Fruit fly (Drosophila melanogaster) ovary, adult (tissue): ENCODE measurements around the gene TfIIFalpha.

ENCODE experiments used
- CG17801 ChIP-seq: fragments of 200-800 bp; optimal IDR thresholded peaks from 2 replicates; lab custom pipeline; 2019; ENCODE audit warnings: missing biosample characterization, mild to moderate bottlenecking, missing genetic modification characterization, moderate library complexity; ENCODE audit not compliant: partially characterized antibody

The TfIIFalpha gene

dm6 chr3R:6380129-6380528 lies at the start of gene TfIIFalpha, which contains the start of gene CG1024:
TSS of gene TfIIFalpha (plus strand) at chr3R:6380467.
TSS of gene CG1024 (minus strand) at chr3R:6380328.
- TF ChIP-seq CG17801 = peak; percentile 24

DNA sequence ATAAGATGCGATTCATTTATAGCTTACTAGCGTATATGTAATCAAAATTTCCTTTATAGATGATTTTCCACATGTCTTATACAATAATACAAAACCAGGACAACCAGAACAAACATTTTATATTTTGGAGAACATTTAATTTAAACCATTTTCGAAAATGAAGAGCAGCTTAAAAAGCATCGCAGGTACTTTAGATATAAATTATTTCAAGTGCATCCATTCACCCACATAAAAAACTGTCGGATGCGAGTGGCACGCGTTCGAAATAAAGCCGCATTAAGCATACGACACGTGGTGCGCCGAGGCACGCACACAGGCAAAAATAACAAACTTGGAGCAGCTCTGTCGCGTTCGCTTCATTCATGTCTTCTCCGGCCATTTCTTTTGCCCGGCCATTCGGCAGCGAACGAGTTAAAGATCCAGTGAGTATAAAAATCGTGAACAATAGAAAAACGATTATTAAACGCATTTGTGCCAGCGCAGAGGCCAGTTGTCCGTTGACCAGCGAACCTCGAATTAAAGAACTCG lies 45.3 kb upstream of the TfIIFalpha start, which contains the start of gene Osi19:
Gene Osi19 (plus strand): TSS at position 457 of the 528 bp plus-strand sequence.
- TF ChIP-seq CG17801 = no peak

dm6 chr3R:6337397-6337796 lies 42.9 kb upstream of the TfIIFalpha start:
- TF ChIP-seq CG17801 = no peak

DNA sequence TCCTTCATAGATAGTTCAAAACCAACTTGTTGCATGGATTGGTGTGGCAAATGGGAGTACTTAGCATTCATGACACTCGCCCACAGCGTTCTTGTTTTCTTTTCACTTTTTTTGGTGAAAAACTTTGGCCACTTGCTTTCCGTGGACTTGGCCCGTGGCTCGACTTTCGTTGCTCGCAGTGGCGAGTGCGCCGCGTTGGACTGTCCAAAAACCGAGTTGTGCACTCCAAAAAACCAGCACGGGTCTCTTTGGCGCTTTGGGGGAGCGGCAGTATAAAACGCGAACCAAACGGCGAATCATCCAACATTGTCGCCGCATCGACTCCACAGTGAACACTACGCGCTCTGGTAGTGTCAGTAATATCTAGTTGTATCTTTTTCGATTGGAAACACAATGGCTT lies 40.5 kb upstream of the TfIIFalpha start, which contains the start of gene Osi20:
Gene Osi20 (plus strand): TSS at position 301 of the 400 bp plus-strand sequence.
- no peak for TF ChIP-seq CG17801

DNA sequence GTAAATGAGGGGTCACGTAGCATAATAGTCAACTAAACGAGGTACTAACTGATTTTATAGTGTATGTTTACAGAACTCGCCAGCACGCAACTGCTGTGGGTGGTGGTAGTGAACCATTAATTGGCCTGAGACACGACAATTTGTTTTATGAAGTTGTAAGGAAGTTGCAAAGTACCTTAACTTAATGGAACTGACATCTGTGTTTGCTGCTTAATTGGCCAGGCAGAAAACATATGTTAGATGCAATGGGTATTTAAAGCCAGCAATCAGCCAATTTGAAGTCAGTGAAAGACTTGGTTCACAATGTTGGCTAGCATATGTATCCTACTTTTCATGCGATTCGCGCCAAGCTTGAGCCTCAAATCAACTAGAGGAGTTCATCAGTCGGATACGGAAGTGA lies 38.6 kb upstream of the TfIIFalpha start, which contains the start of gene CG17917:
Gene CG17917 (plus strand): TSS at position 301 of the 400 bp plus-strand sequence.
- no peak for TF ChIP-seq CG17801

- TF ChIP-seq CG17801 = no peak
Observed at dm6 chr3R:6342702-6343101, 37.6 kb upstream of the TfIIFalpha start, which contains the start of gene CG10298. TSS of gene CG10298 (plus strand) at chr3R:6343002.

DNA sequence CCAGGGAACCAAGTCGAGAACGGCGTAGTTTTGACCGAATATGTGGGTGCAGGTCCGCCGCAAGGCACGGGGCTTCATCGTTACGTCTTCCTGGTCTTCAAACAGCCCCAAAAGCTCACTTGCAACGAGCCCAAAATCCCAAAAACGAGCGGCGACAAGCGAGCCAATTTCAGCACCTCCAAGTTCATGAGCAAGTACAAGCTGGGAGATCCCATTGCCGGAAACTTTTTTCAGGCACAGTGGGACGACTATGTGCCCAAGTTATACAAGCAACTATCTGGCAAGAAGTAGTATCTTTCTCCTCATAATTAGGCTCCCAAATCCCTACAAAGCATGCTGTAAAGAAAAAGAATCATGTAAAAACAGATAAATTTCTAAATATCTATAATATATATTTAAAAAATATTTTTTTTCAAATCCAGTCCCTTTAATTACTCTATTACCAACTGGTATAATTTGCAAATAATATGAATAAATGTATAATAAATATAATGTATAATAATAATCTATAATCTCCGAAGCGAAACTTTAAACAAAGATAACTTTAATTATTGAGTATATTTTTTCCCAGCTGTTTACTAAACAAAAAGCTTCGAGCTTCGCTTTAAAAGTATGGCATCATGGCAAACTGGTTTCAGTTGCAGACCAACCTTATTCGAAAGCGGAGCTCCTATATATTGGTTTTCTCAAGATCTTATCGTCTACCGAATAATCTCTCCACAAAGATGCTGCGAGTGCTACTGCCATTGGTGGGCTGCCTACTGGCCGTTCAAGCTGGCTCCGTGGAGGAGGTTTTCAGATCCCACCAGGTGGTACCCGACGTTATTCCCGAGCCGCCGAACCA lies 36.6 kb upstream of the TfIIFalpha start, which contains the start of gene CG17919:
Gene CG17919 (plus strand): TSS at position 634 of the 844 bp plus-strand sequence.
- TF ChIP-seq CG17801 = no peak

DNA sequence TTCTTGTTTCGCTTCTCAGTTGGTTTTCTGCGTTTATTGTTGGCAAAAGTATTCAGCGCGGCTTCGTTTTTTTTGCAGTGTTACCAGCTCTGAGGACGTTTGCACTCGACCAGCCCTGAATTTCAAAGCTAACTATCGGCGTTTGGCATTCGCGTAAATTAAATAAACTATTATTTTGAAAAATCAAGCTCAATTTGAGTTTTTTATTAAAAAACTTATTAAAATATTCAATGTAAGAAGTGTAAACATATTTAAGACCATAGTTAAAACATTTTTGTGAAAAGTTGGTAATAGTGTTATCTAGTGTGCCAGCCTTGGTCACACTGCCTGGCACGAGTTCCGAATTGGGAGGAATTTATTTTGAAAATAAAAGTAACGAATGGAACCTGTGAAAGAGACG lies 34.5 kb upstream of the TfIIFalpha start, which contains the start of the genes SmD2 and CG18048:
Gene SmD2 (minus strand): TSS at position 98 of the 400 bp plus-strand sequence.
Gene CG18048 (plus strand): TSS at position 298 of the 400 bp plus-strand sequence.
- TF ChIP-seq CG17801 = peak; percentile 43

DNA sequence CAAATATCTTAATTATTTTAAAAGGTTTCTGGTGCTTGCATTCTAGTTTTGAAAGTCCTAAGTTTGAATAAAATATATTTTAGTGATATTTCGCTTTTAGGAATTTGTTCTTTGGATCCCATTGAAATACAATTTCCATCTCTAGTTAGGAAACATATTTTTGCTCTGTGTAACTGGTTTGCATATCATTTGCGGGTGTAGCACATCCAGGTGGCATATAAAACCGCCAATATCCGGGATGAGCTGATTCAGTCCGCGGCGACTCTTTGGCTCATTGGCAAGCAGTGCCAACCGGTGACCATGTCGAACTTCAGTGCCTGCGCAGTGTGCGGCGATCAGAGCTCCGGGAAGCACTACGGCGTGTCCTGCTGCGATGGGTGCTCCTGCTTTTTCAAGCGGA lies 31.3 kb upstream of the TfIIFalpha start, which contains the start of gene Hr83:
Gene Hr83 (plus strand): TSS at position 301 of the 400 bp plus-strand sequence.
- TF ChIP-seq CG17801 = no peak

- TF ChIP-seq CG17801 = no peak
Observed at dm6 chr3R:6350755-6351154, 29.5 kb upstream of the TfIIFalpha start, which contains the start of gene Pak. TSS of gene Pak (plus strand) at chr3R:6350896.

- TF ChIP-seq CG17801 = no peak
Observed at dm6 chr3R:6351181-6351580, 29.1 kb upstream of the TfIIFalpha start.

DNA sequence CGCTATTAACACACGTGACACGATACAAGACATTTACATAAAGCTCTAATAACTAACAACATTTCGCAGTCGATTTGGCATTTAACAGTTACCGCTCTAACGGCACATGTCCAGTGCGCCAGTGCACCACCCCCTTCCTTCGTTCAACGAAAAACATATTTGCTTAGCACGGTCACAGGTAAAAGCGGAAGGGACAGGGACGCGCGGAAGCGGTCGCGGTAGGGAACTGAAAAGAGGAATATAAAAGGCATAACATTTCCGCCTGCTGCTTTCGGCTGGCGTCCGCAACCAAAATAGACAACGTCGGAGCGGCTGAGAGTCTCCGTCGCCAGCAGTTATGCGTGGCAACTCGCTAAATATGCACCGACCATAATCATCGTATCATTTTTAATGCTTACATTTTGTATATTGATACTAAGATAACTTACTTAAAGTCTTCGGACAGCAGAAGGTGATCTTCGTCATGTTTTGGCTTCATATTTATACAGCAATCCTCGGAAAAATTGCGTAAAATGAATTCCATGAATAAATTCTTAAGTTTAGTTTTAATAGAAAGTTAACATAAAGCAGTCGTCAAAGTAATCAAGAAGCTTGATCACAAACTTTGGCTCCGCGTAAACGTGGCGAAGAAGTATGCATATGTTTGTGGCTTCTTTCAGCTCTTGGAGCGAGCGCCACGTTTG lies 28.4 kb upstream of the TfIIFalpha start:
- no peak for TF ChIP-seq CG17801

- TF ChIP-seq CG17801 = no peak
Observed at dm6 chr3R:6352436-6352835, 27.8 kb upstream of the TfIIFalpha start.

dm6 chr3R:6352893-6353623 lies 27.2 kb upstream of the TfIIFalpha start:
- no peak for TF ChIP-seq CG17801

- peak; percentile 58 for TF ChIP-seq CG17801
Observed at dm6 chr3R:6353624-6354352, 26.5 kb upstream of the TfIIFalpha start.
